Worm (Caenorhabditis elegans): ENCODE measurements around the gene dnj-8.

DNA sequence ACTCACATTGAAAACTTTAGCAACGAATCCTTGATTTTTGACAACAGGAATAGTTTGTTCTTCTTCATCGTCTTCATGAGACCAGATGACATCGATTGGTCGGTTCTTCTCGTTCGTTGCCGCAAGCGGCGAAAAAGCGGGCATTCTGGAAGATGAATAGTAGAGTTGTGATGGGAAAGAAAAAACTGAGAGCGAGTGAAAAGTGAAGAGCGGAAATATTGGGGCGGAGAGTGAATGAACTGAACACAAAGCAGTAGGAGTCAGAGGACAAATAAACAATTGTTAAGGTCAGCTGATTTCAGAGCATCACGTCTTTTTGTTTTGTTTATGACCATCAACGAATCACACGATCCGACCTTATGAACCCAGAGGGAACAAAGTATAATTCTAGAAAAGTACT is 36.6 kb downstream of the dnj-8 start, which contains the start of gene F18C5.10:
- no peak for TF ChIP-seq vab-15 (tag; optimal IDR thresholded peaks at IDR 0.05)
- TF ChIP-seq elt-3 (tag; optimal IDR thresholded peaks at IDR 0.05): no peak
- no peak for TF ChIP-seq unc-62 (GFP tag; optimal IDR thresholded peaks at IDR 0.05)
- no peak for TF ChIP-seq snpc-4 (tag; optimal IDR thresholded peaks at IDR 0.05)
- no peak for TF ChIP-seq aly-2 (tag; optimal IDR thresholded peaks at IDR 0.05)
- TF ChIP-seq ztf-11 (tag; optimal IDR thresholded peaks at IDR 0.05): no peak
- no peak for TF ChIP-seq isw-1 (GFP tag; IDR thresholded peaks at IDR 0.05)
